Worm (Caenorhabditis elegans) whole organism, early embryonic: ENCODE data around the gene fat-1.

Source experiments
- B0310.2 ChIP-seq: sonication (generic microtip); optimal IDR thresholded peaks from 2 replicates; lab custom pipeline; 2016; ENCODE audit warnings: mild to moderate bottlenecking, missing genetic modification characterization, missing compliant biosample characterization
- F13C5.2 ChIP-seq: sonication (generic microtip); optimal IDR thresholded peaks from 2 replicates; lab custom pipeline; 2017; ENCODE audit warnings: mild to moderate bottlenecking, missing genetic modification characterization, inconsistent platforms, missing compliant biosample characterization
- aly-1 ChIP-seq: sonication (generic microtip); optimal IDR thresholded peaks from 2 replicates; lab custom pipeline; 2016; ENCODE audit warnings: missing genetic modification characterization, missing compliant biosample characterization
- ama-1 ChIP-seq: fragments of 150-350 bp; optimal IDR thresholded peaks from 2 replicates; lab custom pipeline; 2014
- ceh-13 ChIP-seq: fragments of 200-800 bp; sonication (Bioruptor generic); optimal IDR thresholded peaks from 2 replicates; lab custom pipeline; 2018; ENCODE audit warnings: mild to moderate bottlenecking, missing genetic modification characterization, missing compliant biosample characterization
- ceh-36 ChIP-seq: sonication (generic microtip); optimal IDR thresholded peaks from 2 replicates; lab custom pipeline; 2016; ENCODE audit warnings: missing genetic modification characterization, inconsistent platforms, missing compliant biosample characterization
- ets-7 ChIP-seq: sonication (generic microtip); optimal IDR thresholded peaks from 2 replicates; lab custom pipeline; 2016; ENCODE audit warnings: missing genotype, missing genetic modification characterization, missing compliant biosample characterization
- flt-1 ChIP-seq: fragments of 200-800 bp; sonication (Bioruptor generic); IDR thresholded peaks from 2 replicates; pipeline ENCODE4 v1.3.6; 2022; ENCODE audit warnings: missing genetic modification characterization, missing compliant biosample characterization
- hmbx-1 ChIP-seq: sonication (generic microtip); optimal IDR thresholded peaks from 2 replicates; lab custom pipeline; 2016; ENCODE audit warnings: mild to moderate bottlenecking, missing genetic modification characterization, missing compliant biosample characterization
- hmg-4 ChIP-seq: fragments of 200-800 bp; sonication (Bioruptor generic); optimal IDR thresholded peaks from 2 replicates; lab custom pipeline; 2018; ENCODE audit warnings: mild to moderate bottlenecking, missing genetic modification characterization, missing compliant biosample characterization
- hnd-1 ChIP-seq: sonication (generic microtip); optimal IDR thresholded peaks from 2 replicates; lab custom pipeline; 2016; ENCODE audit warnings: missing genetic modification characterization, missing compliant biosample characterization
- pes-1 ChIP-seq: fragments of 200-800 bp; sonication (Bioruptor generic); IDR thresholded peaks from 2 replicates; pipeline ENCODE4 v1.3.6; 2022; ENCODE audit warnings: missing genetic modification reagents, missing genetic modification characterization, missing compliant biosample characterization
- scrt-1 ChIP-seq: fragments of 200-800 bp; sonication (Bioruptor generic); IDR thresholded peaks from 2 replicates; pipeline ENCODE4 v1.3.6; 2022; ENCODE audit warnings: missing genetic modification characterization, missing compliant biosample characterization
- sea-1 ChIP-seq: fragments of 200-800 bp; sonication (Bioruptor generic); conservative IDR thresholded peaks from 2 replicates; pipeline ENCODE4 v1.3.6; 2022; ENCODE audit warnings: missing genetic modification characterization, missing compliant biosample characterization
- tbx-11 ChIP-seq: fragments of 200-800 bp; sonication (Bioruptor generic); IDR thresholded peaks from 2 replicates; pipeline ENCODE4 v1.3.6; 2022; ENCODE audit warnings: missing genetic modification characterization, missing compliant biosample characterization
- tbx-37 ChIP-seq: fragments of 200-800 bp; sonication (Bioruptor generic); conservative IDR thresholded peaks from 2 replicates; pipeline ENCODE4 v1.3.6; 2022; ENCODE audit warnings: missing genetic modification reagents, missing genetic modification characterization, missing compliant biosample characterization
- tra-4 ChIP-seq: sonication (generic microtip); optimal IDR thresholded peaks from 2 replicates; lab custom pipeline; 2017; ENCODE audit warnings: missing genetic modification characterization, missing compliant biosample characterization

Gene fat-1

ce11 chrIV:13318773-13319172, 3.3 kb downstream of the fat-1 start:
- TF ChIP-seq tra-4 (tag; lab: Kevin White, UChicago): no peak
- no peak for TF ChIP-seq pes-1 (GFP tag; lab: Robert Waterston, UW)
- TF ChIP-seq tbx-11: no peak
- no peak for TF ChIP-seq hmg-4 (GFP tag; lab: Kevin White, UChicago)
- no peak for TF ChIP-seq hnd-1 (tag; lab: Kevin White, UChicago)
- TF ChIP-seq ceh-36 (tag; lab: Kevin White, UChicago): no peak
- TF ChIP-seq tbx-37: no peak

ce11 chrIV:13319886-13320650, 4.6 kb downstream of the fat-1 start:
- no peak for TF ChIP-seq B0310.2
- TF ChIP-seq tra-4 (tag; lab: Kevin White, UChicago): no peak
- TF ChIP-seq sea-1 (GFP tag; lab: Robert Waterston, UW): no peak
- TF ChIP-seq ama-1 (lab: Kevin White, UChicago): no peak
- no peak for TF ChIP-seq aly-1 (tag; lab: Kevin White, UChicago)
- no peak for TF ChIP-seq flt-1
- TF ChIP-seq ceh-36 (tag; lab: Kevin White, UChicago): no peak
- TF ChIP-seq hnd-1 (tag; lab: Kevin White, UChicago): no peak
- TF ChIP-seq F13C5.2 (tag; lab: Kevin White, UChicago): no peak
- no peak for TF ChIP-seq scrt-1
- no peak for TF ChIP-seq pes-1 (GFP tag; lab: Robert Waterston, UW)
- no peak for TF ChIP-seq hmbx-1 (tag; lab: Kevin White, UChicago)
- no peak for TF ChIP-seq tbx-37
- no peak for TF ChIP-seq ceh-13
- TF ChIP-seq tbx-11: no peak
- no peak for TF ChIP-seq ets-7 (tag; lab: Kevin White, UChicago)
- TF ChIP-seq hmg-4 (GFP tag; lab: Kevin White, UChicago): no peak

- TF ChIP-seq hnd-1 (tag; lab: Kevin White, UChicago): no peak
- no peak for TF ChIP-seq hmbx-1 (tag; lab: Kevin White, UChicago)
- TF ChIP-seq scrt-1: no peak
- TF ChIP-seq ceh-13: no peak
- no peak for TF ChIP-seq pes-1 (GFP tag; lab: Robert Waterston, UW)
- TF ChIP-seq sea-1 (GFP tag; lab: Robert Waterston, UW): no peak
These were observed 7.0 kb downstream of the fat-1 start for ce11 chrIV:13322429-13322828.

DNA sequence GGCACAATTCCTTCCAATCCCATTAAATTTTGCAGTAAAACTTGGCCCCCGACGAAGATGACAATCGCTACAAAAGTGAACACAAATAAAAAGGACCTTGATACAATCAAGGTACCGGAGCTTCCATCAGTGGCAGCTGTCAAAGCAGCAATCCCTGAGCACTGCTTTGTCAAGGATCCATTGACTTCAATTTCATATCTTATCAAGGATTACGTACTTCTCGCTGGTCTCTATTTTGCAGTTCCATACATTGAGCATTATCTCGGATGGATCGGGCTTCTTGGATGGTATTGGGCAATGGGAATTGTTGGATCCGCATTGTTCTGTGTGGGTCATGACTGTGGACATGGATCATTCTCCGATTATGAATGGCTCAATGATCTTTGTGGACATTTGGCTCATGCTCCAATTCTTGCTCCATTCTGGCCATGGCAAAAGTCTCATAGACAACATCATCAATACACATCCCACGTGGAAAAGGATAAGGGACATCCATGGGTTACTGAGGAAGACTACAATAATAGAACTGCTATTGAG, 8.4 kb downstream of the fat-1 start, which contains the start of gene fat-2:
Gene fat-2 (plus strand): TSS at position 51 of the 537 bp plus-strand sequence.
- TF ChIP-seq hmbx-1 (tag; lab: Kevin White, UChicago) (no peak), F13C5.2 (tag; lab: Kevin White, UChicago) (no peak), ets-7 (tag; lab: Kevin White, UChicago) (no peak), scrt-1 (no peak), ceh-36 (tag; lab: Kevin White, UChicago) (no peak), pes-1 (GFP tag; lab: Robert Waterston, UW) (no peak)

DNA sequence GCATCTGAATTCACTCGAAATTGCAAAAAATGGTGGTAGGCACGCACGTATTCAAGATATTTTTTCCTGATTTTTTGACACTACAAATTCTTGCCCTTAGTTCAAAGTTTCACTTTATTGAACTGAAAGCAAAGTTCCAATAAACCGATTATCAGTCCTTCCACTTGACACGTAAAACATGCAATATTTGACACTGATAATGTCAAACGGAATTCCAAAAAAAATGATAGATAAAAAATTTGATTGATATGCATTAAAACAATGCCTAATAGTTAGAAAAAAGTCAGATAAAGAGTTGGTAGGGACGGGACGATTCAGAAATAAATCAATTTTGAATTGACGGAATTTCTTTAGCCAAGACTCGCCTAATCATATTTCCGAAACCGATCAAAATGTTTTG, 11.6 kb downstream of the fat-1 start:
- no peak for TF ChIP-seq hmbx-1 (tag; lab: Kevin White, UChicago)
- no peak for TF ChIP-seq tbx-11
- TF ChIP-seq F13C5.2 (tag; lab: Kevin White, UChicago): no peak
- TF ChIP-seq pes-1 (GFP tag; lab: Robert Waterston, UW): no peak
- TF ChIP-seq ets-7 (tag; lab: Kevin White, UChicago): no peak
- no peak for TF ChIP-seq hmg-4 (GFP tag; lab: Kevin White, UChicago)
- TF ChIP-seq ama-1 (lab: Kevin White, UChicago): no peak
- TF ChIP-seq scrt-1: no peak
- no peak for TF ChIP-seq tra-4 (tag; lab: Kevin White, UChicago)
- no peak for TF ChIP-seq aly-1 (tag; lab: Kevin White, UChicago)
- TF ChIP-seq ceh-13: no peak
- no peak for TF ChIP-seq flt-1
- no peak for TF ChIP-seq hnd-1 (tag; lab: Kevin White, UChicago)
- no peak for TF ChIP-seq tbx-37
- no peak for TF ChIP-seq sea-1 (GFP tag; lab: Robert Waterston, UW)
- TF ChIP-seq B0310.2: no peak
- TF ChIP-seq ceh-36 (tag; lab: Kevin White, UChicago): no peak

DNA sequence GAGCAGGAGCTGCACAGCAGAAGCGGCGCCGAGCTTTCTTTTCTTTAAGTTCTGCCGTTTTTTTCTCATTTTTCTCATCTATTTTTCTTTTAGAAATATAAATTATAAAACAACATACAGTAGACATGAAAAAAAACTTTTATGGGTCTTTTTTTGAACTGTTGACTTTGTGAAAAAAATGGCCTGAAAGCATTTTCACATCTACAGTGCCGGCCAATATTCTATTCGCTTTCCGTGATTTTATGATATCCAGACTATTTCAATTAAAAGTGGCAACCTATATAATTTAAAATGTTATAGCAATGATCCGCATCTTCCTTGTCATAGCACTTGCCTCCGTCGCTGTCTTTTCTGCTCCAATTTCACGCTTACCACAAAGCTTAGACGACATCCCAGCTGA, 12.6 kb downstream of the fat-1 start, which contains the start of gene far-6:
Gene far-6 (plus strand): TSS at position 301 of the 400 bp plus-strand sequence.
- TF ChIP-seq hmbx-1 (tag; lab: Kevin White, UChicago): no peak

DNA sequence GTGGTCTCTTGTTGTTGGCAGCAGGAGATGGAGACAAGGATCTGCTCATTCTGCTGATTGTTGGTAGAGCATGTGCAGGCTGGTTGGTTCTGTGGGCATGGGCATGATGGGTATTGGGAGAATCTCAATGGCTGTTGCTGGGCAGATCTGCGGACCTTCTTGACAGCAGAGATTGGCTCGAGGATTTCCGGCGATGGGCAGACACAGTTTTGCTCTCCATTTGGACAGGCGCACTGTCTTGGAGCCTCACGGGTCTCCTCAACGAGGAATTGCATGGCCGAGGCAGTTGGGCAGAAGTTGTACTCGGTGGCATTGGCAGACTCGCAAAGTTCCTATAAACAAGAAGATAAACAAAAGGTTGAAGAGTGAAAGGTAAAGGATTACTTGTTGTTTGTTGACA, 15.1 kb downstream of the fat-1 start:
- TF ChIP-seq B0310.2 (no peak), ets-7 (tag; lab: Kevin White, UChicago) (no peak), tbx-37 (no peak), scrt-1 (no peak), flt-1 (no peak), aly-1 (tag; lab: Kevin White, UChicago) (no peak), sea-1 (GFP tag; lab: Robert Waterston, UW) (no peak)

ce11 chrIV:13331285-13331684, 15.8 kb downstream of the fat-1 start, which contains the start of gene pqn-74:
Gene pqn-74, minus strand, starts transcription at chrIV:13331406.
- TF ChIP-seq hmg-4 (GFP tag; lab: Kevin White, UChicago) (no peak), scrt-1 (no peak), tbx-37 (no peak), ceh-13 (no peak), sea-1 (GFP tag; lab: Robert Waterston, UW) (no peak), hmbx-1 (tag; lab: Kevin White, UChicago) (no peak), aly-1 (tag; lab: Kevin White, UChicago) (no peak), ceh-36 (tag; lab: Kevin White, UChicago) (no peak), tra-4 (tag; lab: Kevin White, UChicago) (no peak), hnd-1 (tag; lab: Kevin White, UChicago) (no peak), ets-7 (tag; lab: Kevin White, UChicago) (no peak), flt-1 (no peak), pes-1 (GFP tag; lab: Robert Waterston, UW) (no peak), B0310.2 (no peak), F13C5.2 (tag; lab: Kevin White, UChicago) (no peak), ama-1 (lab: Kevin White, UChicago) (no peak), tbx-11 (no peak)
